Worm (Caenorhabditis elegans) whole organism, midembryonic: ENCODE results near the gene F15B9.8.

ENCODE experiments used
- T22C8.4 ChIP-seq: fragments of 200-800 bp; sonication (Bioruptor generic); IDR thresholded peaks from 2 replicates; pipeline ENCODE4 v1.3.6; 2022; ENCODE audit warnings: missing genetic modification characterization, missing compliant biosample characterization
- cog-1 ChIP-seq: sonication (generic microtip); optimal IDR thresholded peaks from 2 replicates; lab custom pipeline; 2016; ENCODE audit warnings: missing genetic modification characterization, missing compliant biosample characterization
- flt-1 ChIP-seq: fragments of 200-800 bp; sonication (Bioruptor generic); IDR thresholded peaks from 2 replicates; pipeline ENCODE4 v1.3.6; 2022; ENCODE audit warnings: missing genetic modification characterization, missing compliant biosample characterization
- ref-1 ChIP-seq: fragments of 200-800 bp; sonication (Bioruptor generic); conservative IDR thresholded peaks from 2 replicates; pipeline ENCODE4 v1.3.6; 2022; ENCODE audit warnings: missing genetic modification reagents, missing genetic modification characterization, missing compliant biosample characterization
- ztf-23 ChIP-seq: fragments of 200-800 bp; sonication (Bioruptor generic); IDR thresholded peaks from 2 replicates; pipeline ENCODE4 v1.3.6; 2022; ENCODE audit warnings: missing genetic modification reagents, missing genetic modification characterization, missing compliant biosample characterization
- ztf-29 ChIP-seq: fragments of 200-800 bp; sonication (Bioruptor generic); IDR thresholded peaks from 2 replicates; pipeline ENCODE4 v1.3.6; 2022; ENCODE audit warnings: missing genetic modification reagents, missing genetic modification characterization, missing compliant biosample characterization

DNA sequence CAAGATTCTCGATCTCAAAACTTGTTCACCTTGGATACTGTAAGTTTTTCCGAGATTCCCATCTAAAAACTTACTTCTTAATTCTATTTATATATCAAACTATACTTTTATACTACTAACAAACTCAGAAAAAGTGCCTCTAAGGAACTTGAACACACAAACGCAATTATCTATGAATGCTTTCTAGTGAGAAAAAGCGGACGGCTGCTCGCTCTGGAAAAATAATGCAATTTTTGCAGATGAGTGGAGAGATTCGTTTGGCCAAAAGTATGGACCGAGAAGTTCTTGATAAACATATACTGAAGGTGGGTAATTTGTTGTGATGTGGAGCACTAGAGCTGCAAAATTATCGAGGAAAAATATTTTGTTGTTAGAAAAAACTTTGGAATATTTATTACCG, 31.7 kb downstream of the F15B9.8 start:
- TF ChIP-seq ztf-29 (GFP tag; lab: Robert Waterston, UW), result no peak
- TF ChIP-seq flt-1 (GFP tag; lab: Robert Waterston, UW), result no peak
- no peak for TF ChIP-seq T22C8.4 (GFP tag; lab: Robert Waterston, UW)
- no peak for TF ChIP-seq ref-1 (GFP tag; lab: Robert Waterston, UW)
- no peak for TF ChIP-seq cog-1
- no peak for TF ChIP-seq ztf-23 (GFP tag; lab: Robert Waterston, UW)
